Worm (Caenorhabditis elegans) whole organism, L1 larva: Measurements from ENCODE around the gene prp-40.

ENCODE experiments used
- nhr-11 ChIP-seq: fragments of 150-350 bp; optimal IDR thresholded peaks from 2 replicates; lab custom pipeline; 2014; ENCODE audit warnings: missing biosample characterization, missing genetic modification characterization
- pqm-1 ChIP-seq: sonication (generic microtip); optimal IDR thresholded peaks from 3 replicates; lab custom pipeline; 2017; ENCODE audit warnings: missing biosample characterization, missing genetic modification characterization

ce11 chrIII:9526851-9527250 is 5.0 kb downstream of the prp-40 start, which contains the start of gene ZK1098.6:
- no peak for TF ChIP-seq nhr-11 (tag; lab: Kevin White, UChicago)
- TF ChIP-seq pqm-1 (tag; lab: Kevin White, UChicago): no peak
